Worm (Caenorhabditis elegans): ENCODE results near the gene C24H10.3.

DNA sequence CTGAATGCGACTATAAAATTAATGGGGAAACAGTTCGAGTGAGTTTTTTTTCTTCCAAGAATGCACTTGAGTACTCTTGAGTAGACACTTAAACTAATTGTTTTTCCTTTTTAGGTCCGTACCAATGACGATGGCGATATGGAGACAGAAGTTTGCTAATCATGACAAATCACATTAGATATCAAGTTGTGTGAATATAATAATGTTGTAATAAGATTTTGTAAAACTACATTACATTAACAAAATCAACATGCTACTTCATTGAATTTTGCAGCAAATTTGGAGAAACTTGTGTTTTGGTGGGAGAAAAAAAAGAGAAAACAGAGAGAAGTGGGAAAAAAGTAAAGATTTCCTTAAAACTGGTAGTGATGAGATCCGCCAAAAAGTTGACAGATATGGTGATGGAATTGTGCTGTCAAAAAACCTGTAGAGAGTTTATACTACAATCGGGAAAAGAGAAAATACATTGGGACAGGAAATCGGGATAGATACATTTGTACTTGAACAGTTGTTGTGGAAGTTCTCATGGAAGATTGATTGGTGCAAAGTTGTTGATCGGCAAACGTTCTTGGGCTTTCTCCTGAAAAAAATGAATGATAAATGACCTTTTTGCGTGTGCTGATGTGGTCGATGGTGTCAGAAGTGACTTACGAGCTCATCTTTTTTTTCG, 32.8 kb upstream of the C24H10.3 start:
- TF ChIP-seq cog-1 (tag; optimal IDR thresholded peaks at IDR 0.05) (no peak), klf-2 (GFP tag; conservative IDR thresholded peaks at IDR 0.05) (no peak), tab-1 (GFP tag; IDR thresholded peaks at IDR 0.05) (no peak), ztf-29 (GFP tag; IDR thresholded peaks at IDR 0.05) (no peak), T22C8.4 (GFP tag; IDR thresholded peaks at IDR 0.05) (no peak), flt-1 (GFP tag; IDR thresholded peaks at IDR 0.05) (no peak), ref-1 (GFP tag; conservative IDR thresholded peaks at IDR 0.05) (no peak)

Data from whole organism, midembryonic.